Fruit fly (Drosophila melanogaster) whole organism, embryonic: ENCODE results near the gene Rab9.
A peak's percentile ranks its signal among the peaks of the same experiment; 100 is the strongest.

ENCODE experiments used
- CG10209 ChIP-seq: fragments of 200-800 bp; sonication (Bioruptor generic); optimal IDR thresholded peaks from 3 replicates; lab custom pipeline; 2017; ENCODE audit warnings: missing biosample characterization, mild to moderate bottlenecking, missing genetic modification characterization, missing genetic modification reagents
- CG10274 ChIP-seq: fragments of 200-800 bp; sonication (Bioruptor generic); optimal IDR thresholded peaks from 3 replicates; lab custom pipeline; 2017; ENCODE audit warnings: missing biosample characterization, mild to moderate bottlenecking, missing genetic modification characterization
- CG10979 ChIP-seq: fragments of 200-800 bp; sonication (Bioruptor generic); optimal IDR thresholded peaks from 2 replicates; lab custom pipeline; 2018; ENCODE audit warnings: missing biosample characterization, mild to moderate bottlenecking, missing genetic modification characterization, moderate library complexity
- CG11085 ChIP-seq: fragments of 200-800 bp; sonication (Bioruptor generic); IDR thresholded peaks from 2 replicates; pipeline ENCODE4 v1.3.6; 2022; ENCODE audit warnings: missing biosample characterization, missing genetic modification characterization
- CG11456 ChIP-seq: fragments of 200-800 bp; sonication (Bioruptor generic); IDR thresholded peaks from 3 replicates; pipeline ENCODE4 v1.3.6; 2022; ENCODE audit warnings: missing biosample characterization, missing genetic modification characterization
- CG14860 ChIP-seq: fragments of 200-800 bp; sonication (Bioruptor generic); IDR thresholded peaks from 3 replicates; pipeline ENCODE4 v1.3.6; 2022; ENCODE audit warnings: missing biosample characterization, missing genetic modification characterization; ENCODE audit not compliant: partially characterized antibody
- CG15011 ChIP-seq: fragments of 200-800 bp; sonication (Bioruptor generic); optimal IDR thresholded peaks from 3 replicates; lab custom pipeline; 2018; ENCODE audit warnings: missing biosample characterization, mild to moderate bottlenecking, missing genetic modification characterization
- CG16779 ChIP-seq: fragments of 200-800 bp; sonication (Bioruptor generic); IDR thresholded peaks from 2 replicates; pipeline ENCODE4 v1.3.6; 2022; ENCODE audit warnings: missing biosample characterization, missing genetic modification characterization
- CG16863 ChIP-seq: fragments of 200-800 bp; sonication (Bioruptor generic); optimal IDR thresholded peaks from 3 replicates; lab custom pipeline; 2016; ENCODE audit warnings: missing biosample characterization, missing genetic modification characterization
- CG17186 ChIP-seq: fragments of 200-800 bp; sonication (Bioruptor generic); optimal IDR thresholded peaks from 3 replicates; lab custom pipeline; 2017; ENCODE audit warnings: missing biosample characterization, missing genetic modification reagents, missing genetic modification characterization
- CG17568 ChIP-seq: fragments of 200-800 bp; sonication (Bioruptor generic); optimal IDR thresholded peaks from 2 replicates; lab custom pipeline; 2018; ENCODE audit warnings: missing biosample characterization, mild to moderate bottlenecking, missing genetic modification characterization, moderate library complexity
- CG2116 ChIP-seq: fragments of 200-800 bp; sonication (Bioruptor generic); optimal IDR thresholded peaks from 3 replicates; lab custom pipeline; 2018; ENCODE audit warnings: missing biosample characterization, mild to moderate bottlenecking, missing genetic modification characterization
- CG30431 ChIP-seq: fragments of 200-800 bp; sonication (Bioruptor generic); optimal IDR thresholded peaks from 2 replicates; lab custom pipeline; 2017; ENCODE audit warnings: missing biosample characterization, missing genetic modification characterization
- CG31365 ChIP-seq: fragments of 200-800 bp; sonication (Bioruptor generic); optimal IDR thresholded peaks from 2 replicates; lab custom pipeline; 2018; ENCODE audit warnings: missing biosample characterization, mild to moderate bottlenecking, missing genetic modification characterization
- CG32532 ChIP-seq: fragments of 200-800 bp; sonication (Bioruptor generic); IDR thresholded peaks from 2 replicates; pipeline ENCODE4 v1.3.6; 2022; ENCODE audit warnings: missing biosample characterization, missing genetic modification characterization
- CG34376 ChIP-seq: fragments of 200-800 bp; sonication (Bioruptor generic); optimal IDR thresholded peaks from 2 replicates; lab custom pipeline; 2018; ENCODE audit warnings: missing biosample characterization, mild to moderate bottlenecking, missing genetic modification characterization
- CG4282 ChIP-seq: fragments of 200-800 bp; sonication (Bioruptor generic); optimal IDR thresholded peaks from 2 replicates; lab custom pipeline; 2016; ENCODE audit warnings: missing biosample characterization, missing genetic modification characterization
- CG5180 ChIP-seq: fragments of 200-800 bp; sonication (Bioruptor generic); optimal IDR thresholded peaks from 3 replicates; lab custom pipeline; 2017; ENCODE audit warnings: missing biosample characterization, missing genetic modification characterization, mild to moderate bottlenecking, moderate library complexity, missing genetic modification reagents
- CG5245 ChIP-seq: fragments of 200-800 bp; sonication (Bioruptor generic); optimal IDR thresholded peaks from 3 replicates; lab custom pipeline; 2016; ENCODE audit warnings: missing biosample characterization, missing genetic modification characterization
- CG7372 ChIP-seq: fragments of 200-800 bp; sonication (Bioruptor generic); IDR thresholded peaks from 2 replicates; pipeline ENCODE4 v1.3.6; 2022; ENCODE audit warnings: missing biosample characterization, missing genetic modification characterization
- CG7963 ChIP-seq: fragments of 200-800 bp; sonication (Bioruptor generic); IDR thresholded peaks from 3 replicates; pipeline ENCODE4 v1.3.6; 2022; ENCODE audit warnings: missing biosample characterization, missing genetic modification characterization; ENCODE audit not compliant: partially characterized antibody
- CG9876 ChIP-seq: fragments of 200-800 bp; sonication (Bioruptor generic); optimal IDR thresholded peaks from 2 replicates; lab custom pipeline; 2016; ENCODE audit warnings: missing biosample characterization, missing genetic modification characterization
- CHES-1-like ChIP-seq: fragments of 200-800 bp; sonication (Bioruptor generic); optimal IDR thresholded peaks from 2 replicates; lab custom pipeline; 2016; ENCODE audit warnings: missing biosample characterization, missing genetic modification characterization
- D ChIP-seq, 2 experiments: fragments of 200-800 bp in 1 of 2; fragments of >200 bp in 1 of 2; sonication (Bioruptor generic) in 1 of 2; optimal IDR thresholded peaks; 2 replicates in 1 of 2; 3 replicates in 1 of 2; lab custom pipeline; 2017; ENCODE audit warnings: mild to moderate bottlenecking in 1 of 2, missing biosample characterization in 1 of 2, missing genetic modification characterization in 1 of 2, missing genetic modification reagents in 1 of 2
- Dll ChIP-seq: fragments of 200-800 bp; sonication (Bioruptor generic); IDR thresholded peaks from 4 replicates; pipeline ENCODE4 v1.3.6; 2022; ENCODE audit warnings: missing biosample characterization, missing genetic modification characterization; ENCODE audit not compliant: partially characterized antibody
- H15 ChIP-seq: fragments of 200-800 bp; sonication (Bioruptor generic); IDR thresholded peaks from 3 replicates; pipeline ENCODE4 v1.3.6; 2022; ENCODE audit warnings: missing biosample characterization, missing genetic modification characterization
- Hey ChIP-seq: fragments of 200-800 bp; sonication (Bioruptor generic); optimal IDR thresholded peaks from 3 replicates; lab custom pipeline; 2018; ENCODE audit warnings: missing biosample characterization, mild to moderate bottlenecking, missing genetic modification characterization
- HmgZ ChIP-seq: fragments of 200-800 bp; sonication (Bioruptor generic); optimal IDR thresholded peaks from 2 replicates; lab custom pipeline; 2018; ENCODE audit warnings: missing biosample characterization, mild to moderate bottlenecking, missing genetic modification characterization
- Myb ChIP-seq: fragments of 200-800 bp; sonication (Bioruptor generic); optimal IDR thresholded peaks from 2 replicates; lab custom pipeline; 2016; ENCODE audit warnings: missing biosample characterization, missing genetic modification characterization
- NC2β ChIP-seq: fragments of 200-800 bp; sonication (Bioruptor generic); optimal IDR thresholded peaks from 2 replicates; lab custom pipeline; 2016; ENCODE audit warnings: missing biosample characterization, missing genetic modification characterization
- TFAM ChIP-seq: fragments of 200-800 bp; sonication (Bioruptor generic); optimal IDR thresholded peaks from 2 replicates; lab custom pipeline; 2017; ENCODE audit warnings: missing biosample characterization, missing genetic modification characterization, inconsistent platforms
- chif ChIP-seq, 2 experiments: fragments of 200-800 bp; sonication (Bioruptor generic); optimal IDR thresholded peaks; 3 replicates each; lab custom pipeline; 2016; ENCODE audit warnings: missing biosample characterization in 2 of 2, missing genetic modification characterization in 2 of 2
- crol ChIP-seq: fragments of 200-800 bp; sonication (Bioruptor generic); IDR thresholded peaks from 2 replicates; pipeline ENCODE4 v1.3.6; 2022; ENCODE audit warnings: missing biosample characterization, missing genetic modification characterization
- dan ChIP-seq: fragments of 200-800 bp; sonication (Bioruptor generic); IDR thresholded peaks from 2 replicates; pipeline ENCODE4 v1.3.6; 2022; ENCODE audit warnings: missing biosample characterization, missing genetic modification characterization
- disco-r ChIP-seq: fragments of 200-800 bp; sonication (Bioruptor generic); optimal IDR thresholded peaks from 2 replicates; lab custom pipeline; 2016; ENCODE audit warnings: missing biosample characterization, missing genetic modification characterization
- fd102C ChIP-seq: fragments of 200-800 bp; sonication (Bioruptor generic); optimal IDR thresholded peaks from 2 replicates; lab custom pipeline; 2018; ENCODE audit warnings: missing biosample characterization, mild to moderate bottlenecking, missing genetic modification characterization, moderate library complexity
- ftz-f1 ChIP-seq: fragments of 200-800 bp; sonication (Bioruptor generic); optimal IDR thresholded peaks from 2 replicates; lab custom pipeline; 2016; ENCODE audit warnings: missing biosample characterization, missing genetic modification characterization
- gcm ChIP-seq: fragments of 200-800 bp; sonication (Bioruptor generic); optimal IDR thresholded peaks from 2 replicates; lab custom pipeline; 2019; ENCODE audit warnings: missing biosample characterization, mild to moderate bottlenecking, missing genetic modification characterization, moderate library complexity
- gro ChIP-seq: fragments of 200-800 bp; sonication (Bioruptor generic); optimal IDR thresholded peaks from 2 replicates; lab custom pipeline; 2016; ENCODE audit warnings: missing biosample characterization, missing genetic modification characterization
- inv ChIP-seq: fragments of 200-800 bp; sonication (Bioruptor generic); IDR thresholded peaks from 2 replicates; pipeline ENCODE4 v1.3.6; 2022; ENCODE audit warnings: missing biosample characterization, missing genetic modification characterization; ENCODE audit not compliant: partially characterized antibody
- knrl ChIP-seq: fragments of 200-800 bp; sonication (Bioruptor generic); IDR thresholded peaks from 3 replicates; pipeline ENCODE4 v1.3.6; 2022; ENCODE audit warnings: missing biosample characterization, missing genetic modification characterization; ENCODE audit not compliant: partially characterized antibody
- lilli ChIP-seq: fragments of 200-800 bp; sonication (Bioruptor generic); optimal IDR thresholded peaks from 3 replicates; lab custom pipeline; 2016; ENCODE audit warnings: missing biosample characterization, missing genetic modification characterization
- pb ChIP-seq: fragments of 200-800 bp; sonication (Bioruptor generic); optimal IDR thresholded peaks from 3 replicates; lab custom pipeline; 2016; ENCODE audit warnings: missing biosample characterization, missing genetic modification characterization
- pfk ChIP-seq: fragments of 200-800 bp; sonication (Bioruptor generic); optimal IDR thresholded peaks from 2 replicates; lab custom pipeline; 2018; ENCODE audit warnings: missing biosample characterization, mild to moderate bottlenecking, missing genetic modification characterization, moderate library complexity
- ranshi ChIP-seq: fragments of 200-800 bp; sonication (Bioruptor generic); IDR thresholded peaks from 2 replicates; pipeline ENCODE4 v1.3.6; 2022; ENCODE audit warnings: missing biosample characterization, missing genetic modification characterization
- row ChIP-seq: fragments of 200-800 bp; sonication (Bioruptor generic); IDR thresholded peaks from 3 replicates; pipeline ENCODE4 v1.3.6; 2022; ENCODE audit warnings: missing biosample characterization, missing genetic modification characterization
- sna ChIP-seq: fragments of 200-800 bp; sonication (Bioruptor generic); IDR thresholded peaks from 2 replicates; pipeline ENCODE4 v1.3.6; 2022; ENCODE audit warnings: missing biosample characterization, missing genetic modification characterization; ENCODE audit not compliant: partially characterized antibody
- z ChIP-seq: fragments of 200-800 bp; sonication (Bioruptor generic); IDR thresholded peaks from 3 replicates; pipeline ENCODE4 v1.3.6; 2022; ENCODE audit warnings: missing biosample characterization, missing genetic modification characterization

Gene Rab9

dm6 chr2L:19398317-19399234 is 33.8 kb upstream of the Rab9 start, which contains the start of gene CG17544 (continued):
- TF ChIP-seq Hey (tag; lab: Kevin White, UChicago) (no peak), knrl (GFP tag; lab: Robert Waterston, UW) (no peak), D (optimal IDR thresholded peaks at IDR 0.05; lab: Kevin White, UChicago) (no peak), D (GFP tag; optimal IDR thresholded peaks at IDR 0.05; lab: Kevin White, UChicago) (peak; percentile 83), CG2116 (GFP tag; lab: Kevin White, UChicago) (peak; percentile 21), CG31365 (tag; lab: Kevin White, UChicago) (no peak), gro (peak; percentile 51), Dll (no peak), CG10274 (GFP tag; lab: Kevin White, UChicago) (peak; percentile 56), HmgZ (tag; lab: Kevin White, UChicago) (peak; percentile 41), CG5180 (peak; percentile 30), CG9876 (GFP tag; lab: Kevin White, UChicago) (no peak), ftz-f1 (GFP tag; lab: Kevin White, UChicago) (peak; percentile 95), chif (GFP tag; optimal IDR thresholded peaks at IDR 0.05; lab: Kevin White, UChicago) (peak; percentile 12 to 43), H15 (GFP tag; lab: Robert Waterston, UW) (peak; percentile 11; the same call in 1 of the 3 replicates), z (GFP tag; lab: Robert Waterston, UW) (no peak), disco-r (GFP tag; lab: Kevin White, UChicago) (no peak), pfk (peak; percentile 3), Myb (GFP tag; lab: Kevin White, UChicago) (peak; percentile 25), CG5245 (GFP tag; lab: Kevin White, UChicago) (no peak), CG7372 (GFP tag; lab: Robert Waterston, UW) (peak; percentile 25), inv (GFP tag; lab: Robert Waterston, UW) (no peak), CG10979 (peak; percentile 89), CG17186 (no peak), CG15011 (GFP tag; lab: Kevin White, UChicago) (no peak), CG10209 (GFP tag; lab: Kevin White, UChicago) (peak; percentile 86), CG14860 (GFP tag; lab: Robert Waterston, UW) (peak; percentile 61; the same call in 2 of the 3 replicates), CG11456 (no peak), ranshi (GFP tag; lab: Robert Waterston, UW) (peak; percentile 47; the same call in 1 of the 2 replicates), pb (GFP tag; lab: Kevin White, UChicago) (no peak), CG30431 (GFP tag; lab: Kevin White, UChicago) (peak; percentile 64), CG16779 (GFP tag; lab: Robert Waterston, UW) (peak; percentile 57; the same call in 1 of the 2 replicates), gcm (peak; percentile 87), CG4282 (GFP tag; lab: Kevin White, UChicago) (no peak), CG16863 (no peak), CG7963 (GFP tag; lab: Robert Waterston, UW) (no peak), fd102C (GFP tag; lab: Kevin White, UChicago) (no peak), NC2β (GFP tag; lab: Kevin White, UChicago) (no peak), CG32532 (peak; percentile 76), CG17568 (GFP tag; lab: Kevin White, UChicago) (no peak), dan (GFP tag; lab: Robert Waterston, UW) (no peak), TFAM (GFP tag; lab: Kevin White, UChicago) (no peak), CG34376 (GFP tag; lab: Kevin White, UChicago) (peak; percentile 31), lilli (GFP tag; lab: Kevin White, UChicago) (peak; percentile 27), crol (GFP tag; lab: Robert Waterston, UW) (peak; percentile 99), CHES-1-like (peak; percentile 30), sna (GFP tag; lab: Robert Waterston, UW) (no peak), row (GFP tag; lab: Robert Waterston, UW) (peak; percentile 73), CG11085 (GFP tag; lab: Robert Waterston, UW) (no peak; the same call in 1 of the 2 replicates)
